Worm (Caenorhabditis elegans): ENCODE results near the gene fbxb-30.

DNA sequence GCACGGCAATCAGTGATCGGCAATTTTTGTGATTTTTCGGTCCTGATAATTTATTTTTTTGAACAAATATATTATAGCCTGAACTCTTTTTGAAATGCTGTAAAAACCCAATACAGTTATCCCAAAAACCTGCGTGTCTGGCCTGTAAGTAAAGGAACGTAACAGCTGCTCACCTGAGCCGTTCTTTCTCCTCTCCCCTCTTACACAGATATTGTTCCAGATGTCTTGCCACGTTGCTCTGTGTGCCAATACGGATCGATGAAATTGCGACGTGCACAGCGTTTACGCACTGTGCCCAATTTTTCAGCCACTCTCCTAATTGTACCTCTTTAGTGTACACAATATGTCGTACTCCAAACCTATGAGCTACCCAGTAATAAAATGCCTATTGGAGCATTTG is 42.6 kb downstream of the fbxb-30 start, which contains the start of gene sdz-4:
- TF ChIP-seq pqm-1 (tag; optimal IDR thresholded peaks at IDR 0.05) (no peak), gei-8 (GFP tag; optimal IDR thresholded peaks at IDR 0.05) (no peak), unc-62 (GFP tag; optimal IDR thresholded peaks at IDR 0.05 in 1 of 2) (no peak), unc-62 (tag; optimal IDR thresholded peaks at IDR 0.05) (no peak), lin-39 (tag; optimal IDR thresholded peaks at IDR 0.05) (no peak), attf-4 (tag; optimal IDR thresholded peaks at IDR 0.05) (no peak)
